Worm (Caenorhabditis elegans): ENCODE data around the gene kin-26.

The kin-26 gene

DNA sequence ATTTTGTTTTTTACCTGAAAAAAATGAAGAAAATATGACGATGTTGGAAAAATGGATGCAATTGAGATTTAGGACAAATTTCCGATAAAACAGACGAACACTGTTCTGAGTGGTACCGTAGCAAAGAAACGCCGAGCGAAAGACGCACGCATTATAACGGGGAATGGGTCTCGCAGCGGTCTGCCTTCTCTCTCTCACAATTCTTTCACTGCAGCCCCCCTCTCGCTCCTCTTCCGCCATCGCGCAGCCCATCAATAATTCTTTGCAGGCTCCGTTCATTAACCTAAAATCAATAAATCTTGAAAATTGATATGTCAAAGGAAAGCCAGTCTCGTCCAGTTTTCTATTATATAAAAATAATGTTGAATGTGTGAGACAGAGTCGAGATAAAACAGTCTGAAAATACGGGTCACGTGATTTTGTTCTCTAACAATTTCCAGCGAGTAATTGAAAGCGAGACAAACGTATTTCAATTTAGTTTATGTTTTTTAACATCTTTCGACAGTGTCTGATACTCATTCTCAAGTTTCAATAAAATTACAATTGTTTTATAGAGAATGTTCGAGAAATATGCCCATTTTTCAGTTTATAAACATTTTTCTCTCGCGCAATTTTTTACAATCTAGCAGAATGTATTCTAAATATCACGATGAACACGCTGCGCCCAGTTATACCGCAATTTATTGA is 31.9 kb upstream of the kin-26 start:
- peak; percentile 1 for TF ChIP-seq lin-15B (tag; optimal IDR thresholded peaks at IDR 0.05)
- peak; percentile 28 for TF ChIP-seq hmg-11 (tag; optimal IDR thresholded peaks at IDR 0.05)
- TF ChIP-seq nfya-1 (tag; optimal IDR thresholded peaks at IDR 0.05; ENCODE audit: insufficient read depth) = peak; percentile 35
- no peak for TF ChIP-seq mdl-1 (tag; optimal IDR thresholded peaks at IDR 0.05)
- TF ChIP-seq ama-1 (optimal IDR thresholded peaks at IDR 0.05) = peak; percentile 22
- peak; percentile 35 for TF ChIP-seq pha-4 (tag; optimal IDR thresholded peaks at IDR 0.05)
- peak; percentile 22 for TF ChIP-seq elt-2 (tag; optimal IDR thresholded peaks at IDR 0.05)
- no peak for TF ChIP-seq mml-1 (tag; optimal IDR thresholded peaks at IDR 0.05)
- TF ChIP-seq lin-39 (tag; optimal IDR thresholded peaks at IDR 0.05) = peak; percentile 73
- no peak for TF ChIP-seq egl-5 (tag; optimal IDR thresholded peaks at IDR 0.05)

DNA sequence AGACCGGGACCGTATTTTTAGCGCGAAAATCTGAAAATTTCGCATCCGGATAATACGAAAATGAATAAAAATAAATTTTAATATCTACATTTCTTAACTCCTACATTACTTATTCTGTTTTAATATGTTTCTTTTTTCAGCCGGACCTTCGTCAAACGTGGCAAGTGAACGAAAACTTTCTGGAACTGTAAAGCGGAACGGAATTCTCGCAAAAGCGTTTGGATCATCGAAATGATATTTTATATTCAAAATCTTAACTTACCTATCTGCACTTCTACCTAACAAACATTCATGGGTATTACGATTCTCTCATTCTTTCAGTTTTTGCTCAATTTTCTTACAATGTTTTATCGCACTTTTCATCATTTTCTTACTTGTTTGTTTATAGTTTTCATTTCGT is 29.0 kb upstream of the kin-26 start:
- TF ChIP-seq nhr-11 (tag; optimal IDR thresholded peaks at IDR 0.05) (no peak), elt-3 (tag; optimal IDR thresholded peaks at IDR 0.05) (no peak), nhr-12 (tag; optimal IDR thresholded peaks at IDR 0.05) (no peak), nfya-1 (tag; optimal IDR thresholded peaks at IDR 0.05; ENCODE audit: insufficient read depth) (no peak), unc-62 (GFP tag; optimal IDR thresholded peaks at IDR 0.05) (no peak), ceh-82 (tag; optimal IDR thresholded peaks at IDR 0.05) (no peak), mdl-1 (tag; optimal IDR thresholded peaks at IDR 0.05) (no peak), nhr-67 (tag; optimal IDR thresholded peaks at IDR 0.05) (no peak), fos-1 (tag; optimal IDR thresholded peaks at IDR 0.05) (no peak), mml-1 (tag; optimal IDR thresholded peaks at IDR 0.05) (no peak), tbx-2 (tag; optimal IDR thresholded peaks at IDR 0.05) (no peak)

DNA sequence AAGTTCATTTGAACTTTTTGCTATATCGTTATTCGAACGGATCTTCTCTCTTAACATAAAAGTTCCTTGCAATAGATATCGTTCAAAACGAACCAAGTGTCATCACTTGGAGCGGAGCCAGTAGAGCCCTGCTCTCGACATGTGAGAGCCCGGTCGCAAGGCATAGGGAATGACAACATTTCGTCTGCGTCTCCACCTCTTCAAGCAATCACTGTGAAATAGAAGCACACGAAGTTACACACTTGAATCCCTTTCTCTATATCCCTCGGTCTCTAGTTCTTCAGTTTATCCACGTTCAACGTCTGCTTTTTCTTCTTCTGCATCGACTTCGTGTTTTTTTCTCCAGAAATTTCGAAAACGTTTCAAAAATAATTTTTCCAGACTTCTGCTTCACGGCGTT is 25.7 kb upstream of the kin-26 start, which contains the start of gene C49H3.6:
Gene C49H3.6, plus strand, starts transcription at position 380 of the 400 bp plus-strand sequence.
- TF ChIP-seq daf-12 (tag; optimal IDR thresholded peaks at IDR 0.05) (no peak), nhr-23 (tag; optimal IDR thresholded peaks at IDR 0.05) (no peak), nhr-28 (tag; optimal IDR thresholded peaks at IDR 0.05) (no peak), skn-1 (tag; optimal IDR thresholded peaks at IDR 0.05) (peak; percentile 4), nhr-12 (tag; optimal IDR thresholded peaks at IDR 0.05) (no peak), hmg-11 (tag; optimal IDR thresholded peaks at IDR 0.05) (peak; percentile 56), elt-2 (tag; optimal IDR thresholded peaks at IDR 0.05) (no peak), nhr-11 (tag; optimal IDR thresholded peaks at IDR 0.05) (no peak), aly-2 (tag; optimal IDR thresholded peaks at IDR 0.05) (no peak), eor-1 (tag; optimal IDR thresholded peaks at IDR 0.05) (no peak), R02D3.7 (tag; optimal IDR thresholded peaks at IDR 0.05) (no peak), nhr-237 (tag; optimal IDR thresholded peaks at IDR 0.05) (no peak), nfya-1 (tag; optimal IDR thresholded peaks at IDR 0.05; ENCODE audit: insufficient read depth) (peak; percentile 68), lin-15B (tag; optimal IDR thresholded peaks at IDR 0.05) (peak; percentile 34), jun-1 (tag; optimal IDR thresholded peaks at IDR 0.05) (no peak), lin-39 (tag; optimal IDR thresholded peaks at IDR 0.05) (peak; percentile 25), pha-4 (tag; optimal IDR thresholded peaks at IDR 0.05) (peak; percentile 0)

DNA sequence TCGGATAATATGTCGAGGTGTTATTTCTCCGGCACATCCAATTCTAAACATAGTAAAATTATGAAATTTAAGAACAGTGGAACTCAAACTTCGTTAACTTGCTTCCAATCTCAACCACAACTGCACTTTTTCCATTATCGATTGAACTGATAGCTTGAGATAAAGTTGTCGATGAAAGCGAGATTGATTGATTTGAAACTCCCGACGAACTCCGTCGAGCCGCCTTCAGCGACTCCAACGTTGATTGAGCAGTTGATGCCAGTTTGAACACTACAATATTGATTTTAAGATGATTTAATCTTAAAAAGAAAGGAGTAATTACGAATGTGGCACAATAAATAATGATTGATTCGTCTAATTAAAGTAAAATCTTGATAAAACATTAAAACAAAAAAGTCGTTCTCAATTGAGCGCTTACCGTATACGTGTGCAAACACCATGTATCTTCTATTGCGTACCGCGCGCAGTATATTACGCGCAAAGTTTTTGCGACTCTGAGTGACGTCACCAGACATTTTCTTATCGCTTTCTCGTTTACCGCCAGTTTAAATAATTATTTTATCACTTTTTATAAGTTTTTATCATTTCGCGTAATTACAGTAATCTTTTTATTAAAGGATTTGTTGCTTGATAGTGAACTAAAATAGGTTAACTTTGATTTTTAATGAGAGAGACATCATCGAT is 24.7 kb upstream of the kin-26 start, which contains the start of gene arp-11:
Gene arp-11, minus strand, starts transcription at position 51 of the 684 bp plus-strand sequence.
- TF ChIP-seq jun-1 (tag; optimal IDR thresholded peaks at IDR 0.05) (peak; percentile 69), elt-2 (tag; optimal IDR thresholded peaks at IDR 0.05) (peak; percentile 96), lin-39 (tag; optimal IDR thresholded peaks at IDR 0.05) (peak; percentile 15), lsy-12 (tag; optimal IDR thresholded peaks at IDR 0.05) (peak; percentile 54), nhr-23 (tag; optimal IDR thresholded peaks at IDR 0.05) (peak; percentile 71), aly-2 (tag; optimal IDR thresholded peaks at IDR 0.05) (no peak), nhr-77 (tag; optimal IDR thresholded peaks at IDR 0.05) (no peak), ztf-11 (tag; optimal IDR thresholded peaks at IDR 0.05) (no peak), mml-1 (tag; optimal IDR thresholded peaks at IDR 0.05) (no peak), nhr-43 (tag; optimal IDR thresholded peaks at IDR 0.05; ENCODE audit: poor library complexity, severe bottlenecking) (peak; percentile 11), pqm-1 (tag; optimal IDR thresholded peaks at IDR 0.05) (peak; percentile 84), hmg-11 (tag; optimal IDR thresholded peaks at IDR 0.05) (peak; percentile 49), egl-5 (tag; optimal IDR thresholded peaks at IDR 0.05) (peak; percentile 61), nfya-1 (tag; optimal IDR thresholded peaks at IDR 0.05; ENCODE audit: insufficient read depth) (peak; percentile 90), nhr-25 (tag; optimal IDR thresholded peaks at IDR 0.05) (peak; percentile 75), zag-1 (tag; optimal IDR thresholded peaks at IDR 0.05) (no peak), lin-15B (tag; optimal IDR thresholded peaks at IDR 0.05) (peak; percentile 70), snpc-4 (tag; optimal IDR thresholded peaks at IDR 0.05) (peak; percentile 53), pha-4 (tag; optimal IDR thresholded peaks at IDR 0.05) (peak; percentile 92)

Measured in whole organism, L3 larva.